Worm (Caenorhabditis elegans) whole organism, L2 larva: ENCODE results near the gene C05B5.4.

Experiments used
- aly-2 ChIP-seq: fragments of 150-350 bp; optimal IDR thresholded peaks from 2 replicates; lab custom pipeline; 2014; ENCODE audit warnings: missing biosample characterization, missing genetic modification characterization
- ama-1 ChIP-seq: fragments of 150-350 bp; optimal IDR thresholded peaks from 2 replicates; lab custom pipeline; 2018; ENCODE audit warnings: inconsistent platforms
- blmp-1 ChIP-seq: sonication (generic microtip); optimal IDR thresholded peaks from 2 replicates; lab custom pipeline; 2017; ENCODE audit warnings: missing genetic modification characterization, mild to moderate bottlenecking, missing compliant biosample characterization, antibody characterized with exemption, moderate library complexity; ENCODE audit not compliant: insufficient read depth
- crh-2 ChIP-seq: sonication (generic microtip); optimal IDR thresholded peaks from 2 replicates; lab custom pipeline; 2017; ENCODE audit warnings: missing biosample characterization, missing genetic modification characterization
- elt-1 ChIP-seq: fragments of 150-350 bp; optimal IDR thresholded peaks from 2 replicates; lab custom pipeline; 2014; ENCODE audit warnings: missing biosample characterization, missing genetic modification characterization
- elt-3 ChIP-seq: sonication (generic microtip); optimal IDR thresholded peaks from 2 replicates; lab custom pipeline; 2017; ENCODE audit warnings: missing biosample characterization, missing genetic modification characterization
- lin-13 ChIP-seq: fragments of 150-350 bp; optimal IDR thresholded peaks from 2 replicates; lab custom pipeline; 2014; ENCODE audit warnings: missing biosample characterization, missing genetic modification reagents, missing genetic modification characterization
- mbf-1 ChIP-seq: sonication (generic microtip); optimal IDR thresholded peaks from 2 replicates; lab custom pipeline; 2017; ENCODE audit warnings: missing biosample characterization, missing genetic modification characterization
- mdl-1 ChIP-seq, 2 experiments: fragments of 150-350 bp in 1 of 2; sonication (generic microtip) in 1 of 2; optimal IDR thresholded peaks; 2 replicates each; lab custom pipeline; 2017; ENCODE audit warnings: missing biosample characterization in 2 of 2, missing genetic modification characterization in 2 of 2
- nhr-237 ChIP-seq: fragments of 150-350 bp; optimal IDR thresholded peaks from 2 replicates; lab custom pipeline; 2014; ENCODE audit warnings: missing biosample characterization, missing genetic modification characterization
- nhr-25 ChIP-seq: fragments of 150-350 bp; sonication (generic microtip); optimal IDR thresholded peaks from 3 replicates; lab custom pipeline; 2014; ENCODE audit warnings: missing biosample characterization, missing genetic modification characterization
- nhr-77 ChIP-seq: fragments of 150-350 bp; optimal IDR thresholded peaks from 2 replicates; lab custom pipeline; 2014; ENCODE audit warnings: missing biosample characterization, missing genetic modification characterization
- unc-62 ChIP-seq: fragments of 150-350 bp; optimal IDR thresholded peaks from 2 replicates; lab custom pipeline; 2014; ENCODE audit warnings: missing biosample characterization, missing genetic modification reagents, missing genetic modification characterization
- zag-1 ChIP-seq: fragments of 150-350 bp; optimal IDR thresholded peaks from 2 replicates; lab custom pipeline; 2014; ENCODE audit warnings: missing biosample characterization, missing genetic modification characterization

DNA sequence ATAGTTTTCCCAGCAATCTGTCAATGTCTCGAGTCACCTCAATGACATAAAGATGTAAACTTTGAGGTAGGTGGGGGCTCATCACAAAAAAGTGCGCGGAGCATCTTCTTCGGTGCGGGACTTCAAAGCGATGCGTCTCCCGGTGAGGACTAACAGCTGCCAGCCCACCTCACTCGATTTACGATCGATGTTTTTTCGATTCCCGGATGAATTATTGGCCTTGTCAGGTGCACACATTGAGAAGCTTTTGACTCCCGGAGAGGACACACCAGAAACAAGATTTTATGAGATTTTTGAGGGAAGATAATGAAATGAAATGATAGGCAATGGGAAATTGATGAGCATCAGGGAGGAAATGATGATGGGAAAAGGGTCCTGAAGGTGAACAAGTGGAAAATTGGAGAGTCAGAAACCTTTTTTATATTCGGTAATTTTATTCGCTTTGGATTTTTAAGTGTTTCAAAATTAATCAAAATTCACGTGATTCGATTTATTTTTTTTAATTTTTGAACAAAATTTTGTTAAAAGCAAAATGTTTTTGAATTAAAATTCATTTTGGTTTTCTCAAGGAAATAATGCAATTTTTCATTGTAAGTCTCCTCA, 6.8 kb upstream of the C05B5.4 start, which contains the start of gene C05B5.12:
- TF ChIP-seq aly-2 (tag; lab: Kevin White, UChicago) (no peak), zag-1 (tag; lab: Kevin White, UChicago) (no peak), unc-62 (no peak), lin-13 (no peak), ama-1 (lab: Kevin White, UChicago) (no peak), crh-2 (tag; lab: Kevin White, UChicago) (no peak), elt-1 (tag; lab: Kevin White, UChicago) (no peak), elt-3 (tag; lab: Kevin White, UChicago) (no peak), nhr-77 (tag; lab: Kevin White, UChicago) (no peak), mbf-1 (tag; lab: Kevin White, UChicago) (no peak), mdl-1 (tag; optimal IDR thresholded peaks at IDR 0.05; lab: Kevin White, UChicago) (no peak), blmp-1 (tag; lab: Kevin White, UChicago) (no peak), nhr-237 (tag; lab: Kevin White, UChicago) (no peak), nhr-25 (tag; lab: Kevin White, UChicago) (no peak)
